Worm (Caenorhabditis elegans): ENCODE measurements around the gene F43C1.7.

The F43C1.7 gene

DNA sequence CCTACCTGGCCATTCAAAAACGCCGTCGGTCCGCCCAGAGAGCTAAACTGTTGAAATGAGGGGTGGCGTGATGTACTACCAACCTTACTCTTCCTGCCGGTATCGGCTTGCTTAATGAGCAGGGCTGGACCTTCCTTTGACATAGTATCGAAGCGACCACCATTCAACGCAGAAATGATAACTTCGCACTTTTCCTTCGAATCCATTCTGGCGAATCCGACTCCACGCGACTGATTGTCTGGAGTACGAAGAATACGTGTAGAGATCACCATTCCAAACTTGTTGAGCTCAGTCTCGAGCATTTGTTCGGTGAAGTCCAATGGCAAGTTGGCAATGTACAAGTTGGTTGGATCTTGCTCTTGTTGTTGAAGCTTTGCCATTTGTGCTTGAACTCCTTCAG, 35.8 kb upstream of the F43C1.7 start:
- TF ChIP-seq flt-1 (GFP tag; IDR thresholded peaks at IDR 0.05) (0 out of 2 replicates have a peak, but pooled peaks have one; percentile 45), ztf-23 (GFP tag; IDR thresholded peaks at IDR 0.05) (no peak), tab-1 (GFP tag; IDR thresholded peaks at IDR 0.05) (no peak)

DNA sequence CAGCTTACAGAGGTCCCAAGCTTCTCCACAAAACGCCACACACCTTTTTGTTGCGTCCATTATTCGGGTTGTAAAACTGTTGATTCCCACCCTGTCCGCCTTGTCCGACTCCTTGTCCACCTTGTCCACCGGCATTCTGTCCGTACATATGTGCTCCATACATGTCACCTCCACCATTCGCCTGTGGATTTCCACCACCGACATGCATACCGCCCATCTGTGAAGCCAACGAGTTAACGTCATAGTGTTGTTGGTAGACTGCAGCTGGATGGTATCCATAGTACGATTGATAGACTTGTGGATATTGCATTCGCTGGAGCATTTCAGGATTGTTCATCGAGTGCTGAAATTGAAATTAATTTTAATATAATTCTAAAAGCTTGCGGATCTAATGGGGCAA, 35.4 kb upstream of the F43C1.7 start:
- TF ChIP-seq cog-1 (tag; optimal IDR thresholded peaks at IDR 0.05) (no peak), T22C8.4 (GFP tag; IDR thresholded peaks at IDR 0.05) (no peak)

DNA sequence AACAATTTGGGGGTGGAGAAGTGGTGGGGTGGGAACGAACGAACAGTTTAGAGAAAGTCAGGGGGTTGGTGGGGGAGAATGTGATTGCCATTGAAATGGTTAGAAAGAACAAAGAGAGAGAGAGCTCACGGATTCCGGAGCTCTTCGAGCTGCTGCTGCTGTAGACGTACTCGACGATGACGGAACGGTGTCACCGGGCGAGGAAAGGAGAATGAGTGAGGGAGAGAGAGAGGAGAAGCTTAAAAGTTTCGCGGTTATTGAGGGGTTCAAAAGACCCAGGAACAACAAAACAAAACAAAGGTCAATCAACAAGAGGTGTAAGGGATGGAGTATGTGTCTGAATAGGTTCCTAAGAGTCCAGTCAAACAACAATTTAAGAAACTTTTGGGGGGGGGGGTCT, 33.9 kb upstream of the F43C1.7 start:
- TF ChIP-seq ztf-23 (GFP tag; IDR thresholded peaks at IDR 0.05) (no peak), flt-1 (GFP tag; IDR thresholded peaks at IDR 0.05) (no peak; the same call in 1 of the 2 replicates), ref-1 (GFP tag; conservative IDR thresholded peaks at IDR 0.05) (no peak), tab-1 (GFP tag; IDR thresholded peaks at IDR 0.05) (no peak)

DNA sequence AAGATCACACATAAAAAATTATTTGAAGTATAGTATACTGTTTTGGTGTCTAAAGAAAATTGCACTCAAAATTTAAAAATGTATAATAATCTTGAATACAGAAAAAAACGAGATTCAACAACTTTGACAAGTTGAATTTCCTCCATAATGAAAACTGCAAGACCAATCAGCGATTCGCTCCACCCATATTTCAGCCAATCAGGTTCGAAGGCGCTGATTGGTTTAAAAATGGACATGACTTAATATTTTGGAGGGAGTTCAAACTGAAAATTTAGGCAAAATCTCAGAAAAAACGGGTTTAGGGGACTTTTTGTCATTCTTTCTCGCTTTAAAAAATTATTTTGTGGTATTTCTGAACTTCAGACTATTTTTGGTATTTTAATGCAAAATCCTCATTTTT, 33.3 kb upstream of the F43C1.7 start:
- TF ChIP-seq T22C8.4 (GFP tag; IDR thresholded peaks at IDR 0.05) = no peak
- no peak for TF ChIP-seq cog-1 (tag; optimal IDR thresholded peaks at IDR 0.05)
- TF ChIP-seq flt-1 (GFP tag; IDR thresholded peaks at IDR 0.05) = peak; percentile 9; the same call in 1 of the 2 replicates
- no peak for TF ChIP-seq klf-2 (GFP tag; conservative IDR thresholded peaks at IDR 0.05)
- no peak for TF ChIP-seq tab-1 (GFP tag; IDR thresholded peaks at IDR 0.05)

DNA sequence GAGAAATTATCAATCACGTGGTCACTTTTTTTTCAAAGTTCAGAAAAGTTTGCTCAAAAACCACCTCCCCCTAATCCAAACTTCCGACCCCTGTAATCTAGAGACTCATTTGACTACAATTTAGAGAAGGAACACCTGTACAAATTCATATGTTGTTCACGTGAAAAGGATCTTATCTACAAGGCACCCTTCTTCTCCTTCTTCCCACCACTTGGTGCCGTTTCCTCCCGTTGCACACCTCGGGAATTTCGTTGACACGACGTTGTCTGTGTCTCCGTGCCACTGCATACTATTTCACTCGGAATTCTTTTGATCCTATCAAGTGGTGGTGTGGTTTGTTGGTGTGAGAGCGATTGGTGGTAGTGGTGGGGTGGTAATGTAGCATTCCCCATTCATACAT, 32.1 kb upstream of the F43C1.7 start:
- TF ChIP-seq tab-1 (GFP tag; IDR thresholded peaks at IDR 0.05) = no peak
- no peak for TF ChIP-seq ztf-29 (GFP tag; IDR thresholded peaks at IDR 0.05)
- no peak for TF ChIP-seq T22C8.4 (GFP tag; IDR thresholded peaks at IDR 0.05)
- no peak for TF ChIP-seq ref-1 (GFP tag; conservative IDR thresholded peaks at IDR 0.05)
- TF ChIP-seq klf-2 (GFP tag; conservative IDR thresholded peaks at IDR 0.05) = no peak
- TF ChIP-seq flt-1 (GFP tag; IDR thresholded peaks at IDR 0.05) = no peak
- TF ChIP-seq med-1 (GFP tag; optimal IDR thresholded peaks at IDR 0.05; ENCODE audit: insufficient read depth) = no peak
- TF ChIP-seq ztf-23 (GFP tag; IDR thresholded peaks at IDR 0.05) = no peak

DNA sequence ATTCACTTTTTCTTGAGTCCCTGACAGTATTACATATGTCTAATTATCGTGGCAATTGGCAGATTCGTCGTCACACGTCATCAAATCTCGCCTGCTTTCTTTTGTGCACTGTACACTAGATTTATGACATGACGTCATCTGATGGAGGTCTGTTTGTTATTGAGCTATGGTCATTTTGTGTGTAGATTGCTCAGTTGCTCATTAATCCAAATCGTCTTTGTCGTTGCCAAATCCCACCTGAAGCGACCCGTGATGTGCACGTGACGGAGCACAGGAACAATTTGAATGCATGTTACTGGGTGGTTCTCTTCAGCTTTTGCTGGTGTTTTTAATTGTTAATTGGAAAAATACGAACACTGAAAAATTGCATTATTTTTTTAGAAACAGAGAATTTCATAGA, 30.5 kb upstream of the F43C1.7 start:
- no peak for TF ChIP-seq klf-2 (GFP tag; conservative IDR thresholded peaks at IDR 0.05)
- TF ChIP-seq cog-1 (tag; optimal IDR thresholded peaks at IDR 0.05) = no peak
- TF ChIP-seq ref-1 (GFP tag; conservative IDR thresholded peaks at IDR 0.05) = no peak
- TF ChIP-seq tab-1 (GFP tag; IDR thresholded peaks at IDR 0.05) = no peak
- no peak for TF ChIP-seq T22C8.4 (GFP tag; IDR thresholded peaks at IDR 0.05)
- no peak for TF ChIP-seq flt-1 (GFP tag; IDR thresholded peaks at IDR 0.05)
- TF ChIP-seq med-1 (GFP tag; optimal IDR thresholded peaks at IDR 0.05; ENCODE audit: insufficient read depth) = no peak
- TF ChIP-seq ztf-23 (GFP tag; IDR thresholded peaks at IDR 0.05) = no peak
- no peak for TF ChIP-seq ztf-29 (GFP tag; IDR thresholded peaks at IDR 0.05)

DNA sequence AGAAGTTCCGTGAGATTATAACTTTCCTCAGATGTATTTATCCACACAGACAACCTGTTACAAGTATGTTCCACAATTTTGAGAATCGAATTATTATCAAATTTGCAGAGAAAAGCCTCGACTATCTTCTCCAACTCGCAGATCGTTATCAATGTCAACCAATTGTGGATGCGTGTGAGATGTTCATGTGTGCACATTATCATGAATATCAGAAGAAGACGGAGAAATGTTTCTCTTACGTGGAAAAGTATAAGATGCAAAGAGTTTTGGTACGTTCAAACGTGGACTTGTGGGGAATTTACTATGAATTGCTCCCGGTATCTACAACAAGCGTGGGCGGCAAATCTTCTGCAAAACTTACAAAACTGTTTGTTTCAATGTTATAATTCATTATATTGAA, 28.7 kb upstream of the F43C1.7 start:
- TF ChIP-seq tab-1 (GFP tag; IDR thresholded peaks at IDR 0.05) (no peak), ref-1 (GFP tag; conservative IDR thresholded peaks at IDR 0.05) (no peak), cog-1 (tag; optimal IDR thresholded peaks at IDR 0.05) (no peak), flt-1 (GFP tag; IDR thresholded peaks at IDR 0.05) (no peak), ztf-29 (GFP tag; IDR thresholded peaks at IDR 0.05) (no peak), klf-2 (GFP tag; conservative IDR thresholded peaks at IDR 0.05) (no peak), med-1 (GFP tag; optimal IDR thresholded peaks at IDR 0.05; ENCODE audit: insufficient read depth) (no peak), T22C8.4 (GFP tag; IDR thresholded peaks at IDR 0.05) (no peak), ztf-23 (GFP tag; IDR thresholded peaks at IDR 0.05) (no peak)

DNA sequence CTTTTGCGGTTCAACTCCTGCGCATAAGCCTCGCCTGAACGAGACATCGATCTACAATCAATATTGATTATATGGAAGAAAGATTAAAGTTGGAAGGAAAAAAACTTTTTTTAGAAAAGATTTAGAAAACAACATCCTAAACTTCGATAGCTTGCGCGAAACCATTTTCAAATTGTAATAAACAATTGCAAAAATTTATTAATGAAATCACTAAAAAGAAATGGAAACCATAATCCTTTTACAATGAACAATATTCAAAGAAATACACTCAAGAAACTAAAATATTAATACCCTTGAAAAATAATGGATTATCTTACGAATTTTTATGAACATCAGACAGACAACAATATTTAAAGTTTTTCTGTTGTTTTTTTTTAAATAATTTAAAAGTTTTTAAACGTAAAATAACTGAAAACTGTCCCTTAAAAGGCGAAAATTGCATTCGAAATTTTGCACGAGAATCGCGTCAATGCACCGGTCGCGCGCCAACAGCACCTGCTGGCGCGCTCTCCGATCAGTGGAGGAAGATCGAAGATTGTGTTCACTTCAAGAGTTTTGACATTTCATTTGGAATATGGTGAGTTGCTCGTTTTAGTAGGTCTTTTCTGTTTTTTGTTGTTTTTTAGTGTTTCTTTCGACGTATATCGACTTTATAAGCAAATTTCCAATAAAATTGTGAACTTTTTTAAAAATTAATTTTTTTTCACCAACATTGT, 27.0 kb upstream of the F43C1.7 start, which contains the start of the genes sftb-1 and R10E4.1:
TSS of gene sftb-1 (minus strand) at position 51 of the 716 bp plus-strand sequence.
TSS of gene R10E4.1 (plus strand) at position 524 of the 716 bp plus-strand sequence.
- TF ChIP-seq ref-1 (GFP tag; conservative IDR thresholded peaks at IDR 0.05) (no peak), med-1 (GFP tag; optimal IDR thresholded peaks at IDR 0.05; ENCODE audit: insufficient read depth) (no peak), ztf-23 (GFP tag; IDR thresholded peaks at IDR 0.05) (peak; percentile 17; the same call in 1 of the 2 replicates), cog-1 (tag; optimal IDR thresholded peaks at IDR 0.05) (no peak), tab-1 (GFP tag; IDR thresholded peaks at IDR 0.05) (no peak), flt-1 (GFP tag; IDR thresholded peaks at IDR 0.05) (no peak), klf-2 (GFP tag; conservative IDR thresholded peaks at IDR 0.05) (no peak), T22C8.4 (GFP tag; IDR thresholded peaks at IDR 0.05) (no peak)

DNA sequence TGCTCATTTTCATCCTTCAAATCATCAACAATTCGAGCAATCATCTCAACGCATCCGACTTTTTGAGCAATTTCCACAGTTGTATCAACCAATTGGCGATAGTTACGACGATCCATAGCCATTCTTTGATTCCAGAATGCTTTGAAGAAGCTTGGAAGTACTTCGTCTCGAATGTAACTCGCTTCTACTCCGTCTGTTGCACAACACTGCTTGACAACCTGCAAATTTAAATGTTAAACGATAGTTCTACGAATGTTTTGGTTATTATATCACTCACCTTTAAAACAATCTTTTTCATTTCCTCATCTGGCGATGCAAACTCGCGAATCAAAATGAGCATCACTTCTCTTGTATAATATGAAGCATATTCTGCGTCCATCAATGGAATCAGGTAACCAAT, 23.5 kb upstream of the F43C1.7 start:
- TF ChIP-seq ztf-23 (GFP tag; IDR thresholded peaks at IDR 0.05) (no peak), med-1 (GFP tag; optimal IDR thresholded peaks at IDR 0.05; ENCODE audit: insufficient read depth) (no peak), klf-2 (GFP tag; conservative IDR thresholded peaks at IDR 0.05) (no peak), flt-1 (GFP tag; IDR thresholded peaks at IDR 0.05) (no peak), ref-1 (GFP tag; conservative IDR thresholded peaks at IDR 0.05) (no peak), T22C8.4 (GFP tag; IDR thresholded peaks at IDR 0.05) (no peak), cog-1 (tag; optimal IDR thresholded peaks at IDR 0.05) (no peak), tab-1 (GFP tag; IDR thresholded peaks at IDR 0.05) (no peak), ztf-29 (GFP tag; IDR thresholded peaks at IDR 0.05) (no peak)

DNA sequence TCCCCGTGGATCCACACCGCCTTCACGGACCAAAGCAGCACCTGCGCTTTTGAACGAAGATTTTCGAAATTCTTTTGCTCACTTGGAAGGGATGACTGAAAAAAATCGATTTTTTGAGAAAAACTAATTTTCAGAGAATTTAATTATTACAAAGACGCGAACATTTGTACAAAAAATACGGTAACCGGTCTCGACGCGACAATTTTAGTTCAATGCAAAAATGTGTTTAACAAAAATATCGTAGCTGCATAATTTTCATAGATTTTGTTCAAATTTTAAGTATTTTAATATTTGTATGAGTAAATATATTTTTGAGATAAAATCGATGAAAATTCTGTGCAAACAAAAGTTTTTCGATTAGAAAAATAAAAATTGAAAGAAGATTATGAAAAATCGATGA, 20.7 kb upstream of the F43C1.7 start, which contains the start of gene T08A11.1:
TSS of gene T08A11.1 (minus strand) at position 101 of the 400 bp plus-strand sequence.
- no peak for TF ChIP-seq flt-1 (GFP tag; IDR thresholded peaks at IDR 0.05)
- TF ChIP-seq med-1 (GFP tag; optimal IDR thresholded peaks at IDR 0.05; ENCODE audit: insufficient read depth) = no peak
- no peak for TF ChIP-seq klf-2 (GFP tag; conservative IDR thresholded peaks at IDR 0.05)
- TF ChIP-seq cog-1 (tag; optimal IDR thresholded peaks at IDR 0.05) = no peak
- no peak for TF ChIP-seq ztf-23 (GFP tag; IDR thresholded peaks at IDR 0.05)
- TF ChIP-seq tab-1 (GFP tag; IDR thresholded peaks at IDR 0.05) = no peak
- no peak for TF ChIP-seq ztf-29 (GFP tag; IDR thresholded peaks at IDR 0.05)
- no peak for TF ChIP-seq ref-1 (GFP tag; conservative IDR thresholded peaks at IDR 0.05)
- TF ChIP-seq T22C8.4 (GFP tag; IDR thresholded peaks at IDR 0.05) = no peak

Measured in whole organism, midembryonic.